Fruit fly (Drosophila melanogaster) whole organism, wandering third instar larva: Measurements from ENCODE around the gene Indy.

Experiments
- Abd-B ChIP-seq: fragments of >200 bp; optimal IDR thresholded peaks from 2 replicates; lab custom pipeline; 2017; ENCODE audit warnings: missing biosample characterization, missing genetic modification characterization
- CG32264 ChIP-seq: fragments of 200-800 bp; sonication (Bioruptor generic); optimal IDR thresholded peaks from 2 replicates; lab custom pipeline; 2016; ENCODE audit warnings: missing biosample characterization, missing genetic modification characterization
- CG9705 ChIP-seq: fragments of 200-800 bp; sonication (Bioruptor generic); optimal IDR thresholded peaks from 2 replicates; lab custom pipeline; 2018; ENCODE audit warnings: missing biosample characterization, mild to moderate bottlenecking, missing genetic modification characterization
- CrebA ChIP-seq: fragments of 200-800 bp; sonication (Bioruptor generic); optimal IDR thresholded peaks from 2 replicates; lab custom pipeline; 2016; ENCODE audit warnings: missing biosample characterization, mild to moderate bottlenecking, missing genetic modification characterization, borderline replicate concordance
- Dfd ChIP-seq: fragments of >200 bp; optimal IDR thresholded peaks from 2 replicates; lab custom pipeline; 2017; ENCODE audit warnings: missing biosample characterization, missing genetic modification characterization
- Dif ChIP-seq: fragments of 200-275, 200-300 bp; sonication (Bioruptor generic); optimal IDR thresholded peaks from 2 replicates; lab custom pipeline; 2018; ENCODE audit warnings: missing biosample characterization, missing genetic modification characterization; ENCODE audit not compliant: partially characterized antibody
- GATAd ChIP-seq: sonication (Bioruptor generic); optimal IDR thresholded peaks from 2 replicates; lab custom pipeline; 2016; ENCODE audit warnings: missing biosample characterization, missing genetic modification characterization
- HLH106 ChIP-seq: fragments of 200-800 bp; optimal IDR thresholded peaks from 3 replicates; lab custom pipeline; 2019; ENCODE audit warnings: missing biosample characterization, mild to moderate bottlenecking, missing genetic modification characterization, moderate library complexity
- Hr78 ChIP-seq: fragments of >200 bp; optimal IDR thresholded peaks from 2 replicates; lab custom pipeline; 2017; ENCODE audit warnings: missing biosample characterization, missing genetic modification characterization
- Hr83 ChIP-seq: fragments of 200-300 bp; sonication (Bioruptor generic); optimal IDR thresholded peaks from 2 replicates; lab custom pipeline; 2016; ENCODE audit warnings: missing biosample characterization, mild to moderate bottlenecking, missing genetic modification characterization, moderate library complexity; ENCODE audit not compliant: poor library complexity, severe bottlenecking
- Jra ChIP-seq: sonication (Bioruptor generic); optimal IDR thresholded peaks from 2 replicates; lab custom pipeline; 2016; ENCODE audit warnings: missing biosample characterization, missing genetic modification characterization
- Mio ChIP-seq: sonication (Bioruptor generic); optimal IDR thresholded peaks from 2 replicates; lab custom pipeline; 2016; ENCODE audit warnings: missing biosample characterization, missing genetic modification characterization
- Myc ChIP-seq: fragments of >200 bp; optimal IDR thresholded peaks from 2 replicates; lab custom pipeline; 2017
- N ChIP-seq: fragments of >200 bp; optimal IDR thresholded peaks from 2 replicates; lab custom pipeline; 2018; ENCODE audit warnings: missing biosample characterization, missing external identifiers, missing genetic modification characterization
- OdsH ChIP-seq: fragments of 200-800 bp; sonication (Bioruptor generic); optimal IDR thresholded peaks from 2 replicates; lab custom pipeline; 2016; ENCODE audit warnings: missing biosample characterization, mild to moderate bottlenecking, missing genetic modification characterization
- Rel ChIP-seq, 2 experiments: fragments of 200-800 bp; sonication (Bioruptor generic) in 1 of 2; optimal IDR thresholded peaks; 2 replicates in 1 of 2; 3 replicates in 1 of 2; lab custom pipeline; 2016 to 2019; ENCODE audit warnings: mild to moderate bottlenecking in 2 of 2, missing biosample characterization in 2 of 2, missing genetic modification characterization in 2 of 2, moderate library complexity in 1 of 2
- Sp1 ChIP-seq: fragments of 200-800 bp; sonication (Bioruptor generic); optimal IDR thresholded peaks from 3 replicates; lab custom pipeline; 2019; ENCODE audit warnings: missing biosample characterization, mild to moderate bottlenecking, missing genetic modification characterization, moderate library complexity
- Vsx2 ChIP-seq: fragments of 200-300, 225-300 bp; sonication (Bioruptor generic); optimal IDR thresholded peaks from 2 replicates; lab custom pipeline; 2018; ENCODE audit warnings: missing biosample characterization, missing genetic modification characterization; ENCODE audit not compliant: partially characterized antibody
- br ChIP-seq: fragments of 200-800 bp; sonication (Bioruptor generic); optimal IDR thresholded peaks from 2 replicates; lab custom pipeline; 2016; ENCODE audit warnings: missing biosample characterization, missing genetic modification characterization
- brk ChIP-seq: fragments of 200-800 bp; sonication (Bioruptor generic); optimal IDR thresholded peaks from 2 replicates; lab custom pipeline; 2016; ENCODE audit warnings: missing biosample characterization, mild to moderate bottlenecking, missing genetic modification characterization
- dl ChIP-seq, 2 experiments: fragments of 175-275, 200-275 bp in 1 of 2; fragments of 200-275 bp in 1 of 2; sonication (Bioruptor generic); optimal IDR thresholded peaks; lab custom pipeline; 2018; ENCODE audit warnings: mild to moderate bottlenecking in 2 of 2, missing biosample characterization in 2 of 2, missing genetic modification characterization in 2 of 2, moderate library complexity in 2 of 2; ENCODE audit not compliant: partially characterized antibody in 2 of 2, insufficient read depth in 1 of 2
- dmrt93B ChIP-seq: fragments of 200-800 bp; sonication (Bioruptor generic); optimal IDR thresholded peaks from 2 replicates; lab custom pipeline; 2018; ENCODE audit warnings: missing biosample characterization, mild to moderate bottlenecking, missing genetic modification characterization
- dsf ChIP-seq: sonication (Bioruptor generic); optimal IDR thresholded peaks from 2 replicates; lab custom pipeline; 2016; ENCODE audit warnings: missing biosample characterization, missing genetic modification characterization, borderline replicate concordance
- ey ChIP-seq: fragments of 200-800 bp; sonication (Bioruptor generic); optimal IDR thresholded peaks from 2 replicates; lab custom pipeline; 2016; ENCODE audit warnings: missing biosample characterization, missing genetic modification characterization
- foxo ChIP-seq, 2 experiments: fragments of 200-800 bp; sonication (Bioruptor generic); optimal IDR thresholded peaks; 2 replicates in 1 of 2; 3 replicates in 1 of 2; lab custom pipeline; 2016 to 2017; ENCODE audit warnings: missing biosample characterization in 2 of 2, missing genetic modification characterization in 2 of 2
- fru ChIP-seq: fragments of 200-800 bp; sonication (Bioruptor generic); optimal IDR thresholded peaks from 3 replicates; lab custom pipeline; 2016; ENCODE audit warnings: missing biosample characterization, mild to moderate bottlenecking, missing genetic modification characterization
- h ChIP-seq: fragments of 200-800 bp; sonication (Bioruptor generic); optimal IDR thresholded peaks from 3 replicates; lab custom pipeline; 2016; ENCODE audit warnings: missing biosample characterization, mild to moderate bottlenecking, missing genetic modification characterization
- jim ChIP-seq: fragments of 175-275, 200-325 bp; sonication (Bioruptor generic); optimal IDR thresholded peaks from 2 replicates; lab custom pipeline; 2016; ENCODE audit warnings: missing biosample characterization, mild to moderate bottlenecking, missing genetic modification characterization
- lola ChIP-seq: fragments of >200 bp; optimal IDR thresholded peaks from 2 replicates; lab custom pipeline; 2017; ENCODE audit warnings: missing biosample characterization, missing genetic modification characterization
- pan ChIP-seq: fragments of >200 bp; optimal IDR thresholded peaks from 2 replicates; lab custom pipeline; 2017
- psq ChIP-seq: fragments of 200-800 bp; sonication (Bioruptor generic); optimal IDR thresholded peaks from 3 replicates; lab custom pipeline; 2017; ENCODE audit warnings: missing biosample characterization, mild to moderate bottlenecking, missing genetic modification characterization, moderate library complexity
- rgr ChIP-seq: fragments of 200-800 bp; sonication (Bioruptor generic); optimal IDR thresholded peaks from 3 replicates; lab custom pipeline; 2016; ENCODE audit warnings: missing biosample characterization, mild to moderate bottlenecking, missing genetic modification characterization
- sage ChIP-seq: fragments of 200-800 bp; sonication (Bioruptor generic); optimal IDR thresholded peaks from 2 replicates; lab custom pipeline; 2016; ENCODE audit warnings: missing biosample characterization, mild to moderate bottlenecking, missing genetic modification characterization
- sv ChIP-seq: fragments of 200-800 bp; sonication (Bioruptor generic); optimal IDR thresholded peaks from 3 replicates; lab custom pipeline; 2016; ENCODE audit warnings: missing biosample characterization, missing genetic modification characterization
- tai ChIP-seq: sonication (Bioruptor generic); optimal IDR thresholded peaks from 2 replicates; lab custom pipeline; 2016; ENCODE audit warnings: missing biosample characterization, missing genetic modification characterization
- usp ChIP-seq: fragments of >200 bp; optimal IDR thresholded peaks from 2 replicates; lab custom pipeline; 2017; ENCODE audit warnings: missing biosample characterization, missing genetic modification characterization
- woc ChIP-seq: sonication (Bioruptor generic); optimal IDR thresholded peaks from 2 replicates; lab custom pipeline; 2016; ENCODE audit warnings: missing biosample characterization, mild to moderate bottlenecking, missing genetic modification characterization

Gene Indy

DNA sequence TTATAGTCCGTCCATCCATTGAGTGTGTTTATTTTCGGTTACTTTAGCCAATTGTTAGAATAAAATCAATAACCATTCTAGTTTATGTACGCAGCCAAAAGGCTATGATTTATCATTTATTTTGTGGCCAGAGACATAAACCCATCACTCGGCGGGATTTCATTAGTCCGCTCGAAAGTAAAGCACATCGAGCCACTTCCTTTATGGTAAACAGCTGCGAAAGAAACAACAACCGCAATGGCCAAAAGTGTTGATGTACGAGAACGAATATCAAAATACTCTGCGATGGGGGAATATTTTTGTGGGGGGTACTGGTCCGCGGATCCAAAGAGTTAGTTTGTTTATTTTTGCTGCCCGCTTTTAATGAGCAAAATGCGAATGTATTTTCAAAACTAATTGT, 35.5 kb upstream of the Indy start:
- TF ChIP-seq Abd-B (GFP tag; lab: Kevin White, UChicago): no peak
- TF ChIP-seq foxo (GFP tag; optimal IDR thresholded peaks at IDR 0.05; lab: Kevin White, UChicago): no peak
- no peak for TF ChIP-seq CG32264 (GFP tag; lab: Kevin White, UChicago)
- TF ChIP-seq dsf (GFP tag; lab: Kevin White, UChicago): no peak
- TF ChIP-seq pan (lab: Kevin White, UChicago): no peak
- TF ChIP-seq OdsH (GFP tag; lab: Kevin White, UChicago): no peak
- TF ChIP-seq Hr78: no peak
- TF ChIP-seq Vsx2 (GFP tag; lab: Kevin White, UChicago): no peak
- no peak for TF ChIP-seq GATAd (GFP tag; lab: Kevin White, UChicago)
- TF ChIP-seq br (GFP tag; lab: Kevin White, UChicago): no peak
- TF ChIP-seq rgr (GFP tag; lab: Kevin White, UChicago): no peak
- no peak for TF ChIP-seq h (GFP tag; lab: Kevin White, UChicago)
- no peak for TF ChIP-seq fru (GFP tag; lab: Kevin White, UChicago)
- no peak for TF ChIP-seq HLH106
- no peak for TF ChIP-seq Myc (lab: Kevin White, UChicago)
- TF ChIP-seq woc (GFP tag; lab: Kevin White, UChicago): no peak
- no peak for TF ChIP-seq brk

DNA sequence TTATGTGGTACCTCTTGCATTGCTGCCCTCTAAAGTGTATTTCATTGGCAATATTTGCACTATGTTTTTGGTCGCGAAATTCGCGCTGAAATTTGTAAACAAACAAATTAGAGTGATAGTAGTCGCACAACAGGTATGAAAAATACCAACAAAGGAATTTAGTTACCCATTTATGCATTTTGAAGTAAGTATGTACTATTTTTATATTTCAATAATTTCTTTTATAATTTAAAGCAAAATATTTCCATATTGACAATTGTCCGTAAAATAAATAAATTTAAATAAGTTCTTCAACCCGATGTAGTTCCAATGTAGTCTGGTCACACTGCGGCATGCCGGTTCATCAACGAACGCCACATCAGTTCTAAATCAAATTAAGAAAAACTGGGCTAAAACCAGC, 26.4 kb upstream of the Indy start, which contains the start of the genes Rad9 and Uggt:
TSS of gene Rad9 (minus strand) at position 114 of the 400 bp plus-strand sequence.
TSS of gene Uggt (plus strand) at position 308 of the 400 bp plus-strand sequence.
- TF ChIP-seq Dfd (GFP tag; lab: Kevin White, UChicago): no peak
- TF ChIP-seq psq: peak; percentile 20
- TF ChIP-seq, all 38 proteins: peak for 1

DNA sequence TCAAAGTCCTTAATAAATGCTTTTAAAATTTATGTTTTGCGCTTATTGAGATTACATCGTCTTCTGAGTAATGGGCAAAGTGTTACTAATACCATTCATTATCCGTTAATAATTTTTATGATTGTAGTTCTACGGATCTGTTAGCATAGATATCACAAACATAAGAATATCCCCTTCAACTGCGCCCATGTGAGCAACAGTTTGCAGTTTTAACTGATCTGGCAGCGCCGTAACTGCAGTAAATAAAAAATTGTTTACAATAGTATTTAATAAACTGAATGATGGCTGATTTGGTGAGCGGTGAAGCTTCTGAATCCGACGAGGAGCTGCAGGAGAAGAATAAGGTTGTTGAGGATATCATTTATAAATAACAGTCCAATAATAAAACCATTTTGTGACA, 24.0 kb upstream of the Indy start, which contains the start of gene Blos3:
TSS of gene Blos3 (plus strand) at position 198 of the 400 bp plus-strand sequence.
- TF ChIP-seq psq: peak; percentile 44
- no peak for TF ChIP-seq Mio (GFP tag; lab: Kevin White, UChicago)
- TF ChIP-seq rgr (GFP tag; lab: Kevin White, UChicago): peak; percentile 55
- TF ChIP-seq ey (GFP tag; lab: Kevin White, UChicago): peak; percentile 61
- TF ChIP-seq foxo (GFP tag; optimal IDR thresholded peaks at IDR 0.05; lab: Kevin White, UChicago): peak in 1 of 2 experiments; percentile 83
- TF ChIP-seq OdsH (GFP tag; lab: Kevin White, UChicago): peak; percentile 50
- peak; percentile 54 for TF ChIP-seq Jra
- peak; percentile 46 for TF ChIP-seq HLH106
- peak; percentile 54 for TF ChIP-seq Hr83 (GFP tag; lab: Kevin White, UChicago)
- TF ChIP-seq h (GFP tag; lab: Kevin White, UChicago): peak; percentile 71
- TF ChIP-seq CG9705: peak; percentile 52
- no peak for TF ChIP-seq N (GFP tag; lab: Kevin White, UChicago)
- no peak for TF ChIP-seq Abd-B (GFP tag; lab: Kevin White, UChicago)
- TF ChIP-seq sage: no peak

DNA sequence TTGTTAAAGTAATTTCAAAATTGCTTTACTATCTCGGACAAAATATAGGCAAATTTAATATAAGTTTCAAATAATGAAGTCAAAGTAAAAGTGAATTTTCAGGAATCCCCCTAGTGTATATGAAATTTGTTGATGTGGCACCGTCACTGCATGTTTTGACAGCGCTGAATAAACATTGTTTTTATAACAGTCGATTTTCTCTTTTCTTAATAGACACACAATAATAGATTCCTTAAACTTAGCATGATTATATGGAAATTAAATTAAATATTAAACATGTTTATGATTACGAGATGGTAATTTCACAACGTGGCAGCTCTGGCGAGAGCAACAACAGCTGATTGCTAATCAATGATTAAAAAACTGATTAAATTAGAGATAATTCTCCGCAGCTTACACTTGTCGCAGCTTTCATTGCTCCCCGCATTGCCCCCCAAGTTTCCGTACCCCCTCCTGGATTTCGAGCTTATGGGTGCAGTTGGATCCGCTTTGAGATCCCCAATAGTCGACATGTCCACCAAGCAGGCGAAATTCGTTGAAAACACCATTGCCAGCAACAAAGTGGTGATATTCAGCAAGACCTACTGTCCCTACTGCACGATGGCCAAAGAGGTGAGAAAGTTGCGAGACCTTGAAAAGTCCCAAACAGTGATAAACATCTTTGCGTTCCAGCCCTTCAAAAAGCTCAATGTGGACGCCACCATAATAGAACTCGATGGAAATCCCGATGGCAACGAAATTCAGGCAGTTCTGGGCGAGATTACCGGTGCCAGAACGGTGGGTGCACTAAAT, 23.2 kb upstream of the Indy start, which contains the start of gene Grx1:
TSS of gene Grx1 (plus strand) at position 196 of the 792 bp plus-strand sequence.
- TF ChIP-seq tai (GFP tag; lab: Kevin White, UChicago) (no peak), fru (GFP tag; lab: Kevin White, UChicago) (peak; percentile 49), Hr78 (no peak), h (GFP tag; lab: Kevin White, UChicago) (peak; percentile 60), dsf (GFP tag; lab: Kevin White, UChicago) (peak; percentile 39), Jra (peak; percentile 63), N (GFP tag; lab: Kevin White, UChicago) (no peak), Hr83 (GFP tag; lab: Kevin White, UChicago) (no peak), woc (GFP tag; lab: Kevin White, UChicago) (no peak), usp (GFP tag; lab: Kevin White, UChicago) (no peak), Rel (GFP tag; optimal IDR thresholded peaks at IDR 0.05; lab: Kevin White, UChicago) (no peak), Rel (tag; optimal IDR thresholded peaks at IDR 0.05; lab: Kevin White, UChicago) (peak; percentile 91), Sp1 (GFP tag; lab: Kevin White, UChicago) (peak; percentile 43), foxo (GFP tag; optimal IDR thresholded peaks at IDR 0.05; lab: Kevin White, UChicago) (peak in 1 of 2 experiments; percentile 75), br (GFP tag; lab: Kevin White, UChicago) (peak; percentile 25), Myc (lab: Kevin White, UChicago) (no peak), ey (GFP tag; lab: Kevin White, UChicago) (peak; percentile 46), Dif (no peak), psq (peak; percentile 27), jim (no peak), OdsH (GFP tag; lab: Kevin White, UChicago) (peak; percentile 55), Abd-B (GFP tag; lab: Kevin White, UChicago) (no peak), dmrt93B (no peak), HLH106 (peak; percentile 56), CrebA (no peak), CG32264 (GFP tag; lab: Kevin White, UChicago) (peak; percentile 35), brk (peak; percentile 79), rgr (GFP tag; lab: Kevin White, UChicago) (peak; percentile 63), GATAd (GFP tag; lab: Kevin White, UChicago) (peak; percentile 58), sv (GFP tag; lab: Kevin White, UChicago) (peak; percentile 68), pan (lab: Kevin White, UChicago) (no peak), sage (no peak), CG9705 (peak; percentile 24), dl (GFP tag; optimal IDR thresholded peaks at IDR 0.05; lab: Kevin White, UChicago; ENCODE audit: insufficient read depth in 1 of 2, partially characterized antibody in 2 of 2) (no peak), lola (GFP tag; lab: Kevin White, UChicago) (no peak)
